Worm (Caenorhabditis elegans): Measurements from ENCODE around the gene nlp-45.

DNA sequence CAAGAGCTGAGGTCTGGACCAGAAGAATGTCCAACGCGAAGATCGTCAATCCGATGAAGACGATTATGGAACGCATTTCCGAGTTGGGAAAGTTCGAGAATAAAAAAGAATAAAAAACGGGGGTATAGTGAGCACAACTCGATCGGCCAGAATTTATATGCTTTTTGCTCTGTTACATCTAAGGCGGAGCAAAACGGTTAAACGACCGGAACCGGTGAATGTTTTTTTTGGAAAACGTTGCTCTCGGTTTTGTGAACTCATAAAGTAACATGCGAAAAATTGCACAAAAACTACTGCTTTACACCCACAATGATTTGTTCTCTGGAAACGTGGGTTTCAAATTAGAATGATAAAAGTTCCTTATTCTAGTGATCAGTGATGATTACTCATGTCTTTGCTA is 3.9 kb upstream of the nlp-45 start, which contains the start of gene nlp-22:
- TF ChIP-seq tbx-2 (tag; optimal IDR thresholded peaks at IDR 0.05) (no peak), dsc-1 (tag; optimal IDR thresholded peaks at IDR 0.05) (no peak), nhr-77 (tag; optimal IDR thresholded peaks at IDR 0.05) (no peak), nhr-90 (tag; optimal IDR thresholded peaks at IDR 0.05; ENCODE audit: poor library complexity) (no peak), skn-1 (tag; optimal IDR thresholded peaks at IDR 0.05) (no peak), nhr-28 (tag; optimal IDR thresholded peaks at IDR 0.05) (no peak), nhr-11 (tag; optimal IDR thresholded peaks at IDR 0.05) (no peak), mef-2 (tag; optimal IDR thresholded peaks at IDR 0.05) (no peak)

All from whole organism, L1 larva.